Fruit fly (Drosophila melanogaster) whole organism, embryonic: ENCODE results near the gene CG44261.

ENCODE experiments used
- B-H2 ChIP-seq: fragments of 200-800 bp; sonication (Bioruptor generic); optimal IDR thresholded peaks from 2 replicates; lab custom pipeline; 2018; ENCODE audit warnings: missing biosample characterization, mild to moderate bottlenecking, missing genetic modification characterization
- BEAF-32 ChIP-seq: fragments of 200-800 bp; sonication (Bioruptor generic); optimal IDR thresholded peaks from 3 replicates; lab custom pipeline; 2017; ENCODE audit warnings: missing biosample characterization, missing genetic modification characterization, mild to moderate bottlenecking, moderate library complexity, missing genetic modification reagents
- BtbVII ChIP-seq: fragments of 200-800 bp; sonication (Bioruptor generic); optimal IDR thresholded peaks from 3 replicates; lab custom pipeline; 2017; ENCODE audit warnings: missing biosample characterization, mild to moderate bottlenecking, missing genetic modification characterization
- CG10321 ChIP-seq: fragments of 200-800 bp; sonication (Bioruptor generic); IDR thresholded peaks from 2 replicates; pipeline ENCODE4 v1.3.6; 2022; ENCODE audit warnings: missing biosample characterization, missing genetic modification characterization
- CG10979 ChIP-seq: fragments of 200-800 bp; sonication (Bioruptor generic); optimal IDR thresholded peaks from 2 replicates; lab custom pipeline; 2018; ENCODE audit warnings: missing biosample characterization, mild to moderate bottlenecking, missing genetic modification characterization, moderate library complexity
- CG11398 ChIP-seq: fragments of 200-800 bp; sonication (Bioruptor generic); optimal IDR thresholded peaks from 2 replicates; lab custom pipeline; 2016; ENCODE audit warnings: missing biosample characterization, missing genetic modification characterization
- CG12219 ChIP-seq: fragments of 200-800 bp; sonication (Bioruptor generic); optimal IDR thresholded peaks from 3 replicates; lab custom pipeline; 2018; ENCODE audit warnings: missing biosample characterization, mild to moderate bottlenecking, missing genetic modification characterization
- CG12942 ChIP-seq: fragments of 200-800 bp; sonication (Bioruptor generic); optimal IDR thresholded peaks from 3 replicates; lab custom pipeline; 2016; ENCODE audit warnings: missing biosample characterization, missing genetic modification characterization
- CG13894 ChIP-seq: fragments of 200-800 bp; sonication (Bioruptor generic); optimal IDR thresholded peaks from 3 replicates; lab custom pipeline; 2018; ENCODE audit warnings: missing biosample characterization, mild to moderate bottlenecking, missing genetic modification characterization, moderate library complexity
- CG15601 ChIP-seq: fragments of 200-800 bp; sonication (Bioruptor generic); optimal IDR thresholded peaks from 3 replicates; lab custom pipeline; 2019; ENCODE audit warnings: missing biosample characterization, mild to moderate bottlenecking, missing genetic modification characterization, moderate library complexity
- CG17359 ChIP-seq: fragments of 200-800 bp; sonication (Bioruptor generic); optimal IDR thresholded peaks from 3 replicates; lab custom pipeline; 2018; ENCODE audit warnings: missing biosample characterization, mild to moderate bottlenecking, missing genetic modification characterization, moderate library complexity
- CG30020 ChIP-seq: fragments of 200-800 bp; optimal IDR thresholded peaks from 2 replicates; lab custom pipeline; 2019; ENCODE audit warnings: missing biosample characterization, mild to moderate bottlenecking, missing genetic modification characterization, moderate library complexity
- CG31365 ChIP-seq: fragments of 200-800 bp; sonication (Bioruptor generic); optimal IDR thresholded peaks from 2 replicates; lab custom pipeline; 2018; ENCODE audit warnings: missing biosample characterization, mild to moderate bottlenecking, missing genetic modification characterization
- CG3995 ChIP-seq: fragments of 200-800 bp; sonication (Bioruptor generic); optimal IDR thresholded peaks from 3 replicates; lab custom pipeline; 2016; ENCODE audit warnings: missing biosample characterization, missing genetic modification characterization
- CG4360 ChIP-seq: fragments of 200-800 bp; sonication (Bioruptor generic); IDR thresholded peaks from 2 replicates; pipeline ENCODE4 v1.3.6; 2022; ENCODE audit warnings: missing biosample characterization, missing genetic modification characterization
- CG4730 ChIP-seq: fragments of 200-800 bp; sonication (Bioruptor generic); IDR thresholded peaks from 2 replicates; pipeline ENCODE4 v1.3.6; 2022; ENCODE audit warnings: missing biosample characterization, missing genetic modification characterization
- CG7357 ChIP-seq: fragments of 200-800 bp; sonication (Bioruptor generic); IDR thresholded peaks from 3 replicates; pipeline ENCODE4 v1.3.6; 2022; ENCODE audit warnings: missing biosample characterization, missing genetic modification characterization
- CG7839 ChIP-seq: fragments of 200-800 bp; sonication (Bioruptor generic); optimal IDR thresholded peaks from 3 replicates; lab custom pipeline; 2018; ENCODE audit warnings: missing biosample characterization, mild to moderate bottlenecking, missing genetic modification characterization, moderate library complexity
- CG8388 ChIP-seq: fragments of 200-800 bp; sonication (Bioruptor generic); optimal IDR thresholded peaks from 2 replicates; lab custom pipeline; 2019; ENCODE audit warnings: missing biosample characterization, mild to moderate bottlenecking, missing genetic modification characterization, moderate library complexity
- CG9215 ChIP-seq: fragments of 200-800 bp; sonication (Bioruptor generic); IDR thresholded peaks from 2 replicates; pipeline ENCODE4 v1.3.6; 2022; ENCODE audit warnings: missing biosample characterization, missing genetic modification characterization
- CG9609 ChIP-seq: fragments of 200-800 bp; sonication (Bioruptor generic); optimal IDR thresholded peaks from 3 replicates; lab custom pipeline; 2016; ENCODE audit warnings: missing biosample characterization, missing genetic modification characterization
- CG9797 ChIP-seq: fragments of 200-800 bp; sonication (Bioruptor generic); optimal IDR thresholded peaks from 3 replicates; lab custom pipeline; 2018; ENCODE audit warnings: missing biosample characterization, mild to moderate bottlenecking, missing genetic modification characterization
- D19A ChIP-seq: fragments of 200-800 bp; optimal IDR thresholded peaks from 3 replicates; lab custom pipeline; 2019; ENCODE audit warnings: missing biosample characterization, mild to moderate bottlenecking, missing genetic modification characterization, moderate library complexity
- Drgx ChIP-seq: fragments of 200-800 bp; sonication (Bioruptor generic); IDR thresholded peaks from 2 replicates; pipeline ENCODE4 v1.3.6; 2022; ENCODE audit warnings: missing biosample characterization, missing genetic modification characterization
- Fer1 ChIP-seq: fragments of 200-800 bp; sonication (Bioruptor generic); optimal IDR thresholded peaks from 2 replicates; lab custom pipeline; 2017; ENCODE audit warnings: missing biosample characterization, mild to moderate bottlenecking, missing genetic modification characterization
- HmgD ChIP-seq: fragments of 200-800 bp; sonication (Bioruptor generic); optimal IDR thresholded peaks from 3 replicates; lab custom pipeline; 2016; ENCODE audit warnings: missing biosample characterization, missing genetic modification characterization
- Hsf ChIP-seq: fragments of 200-800 bp; sonication (Bioruptor generic); optimal IDR thresholded peaks from 3 replicates; lab custom pipeline; 2016; ENCODE audit warnings: missing biosample characterization, missing genetic modification characterization
- Ravus ChIP-seq: fragments of 200-800 bp; sonication (Bioruptor generic); IDR thresholded peaks from 2 replicates; pipeline ENCODE4 v1.3.6; 2022; ENCODE audit warnings: missing biosample characterization, missing genetic modification characterization
- Spps ChIP-seq: fragments of 200-800 bp; sonication (Bioruptor generic); optimal IDR thresholded peaks from 2 replicates; lab custom pipeline; 2018; ENCODE audit warnings: missing biosample characterization, mild to moderate bottlenecking, missing genetic modification characterization
- TFAM ChIP-seq: fragments of 200-800 bp; sonication (Bioruptor generic); optimal IDR thresholded peaks from 2 replicates; lab custom pipeline; 2017; ENCODE audit warnings: missing biosample characterization, missing genetic modification characterization, inconsistent platforms
- al ChIP-seq: fragments of 200-800 bp; sonication (Bioruptor generic); IDR thresholded peaks from 2 replicates; pipeline ENCODE4 v1.3.6; 2022; ENCODE audit warnings: missing biosample characterization, missing genetic modification characterization
- bigmax ChIP-seq: fragments of 200-800 bp; sonication (Bioruptor generic); optimal IDR thresholded peaks from 2 replicates; lab custom pipeline; 2018; ENCODE audit warnings: missing biosample characterization, mild to moderate bottlenecking, missing genetic modification characterization
- bowl ChIP-seq: fragments of 200-800 bp; sonication (Bioruptor generic); IDR thresholded peaks from 2 replicates; pipeline ENCODE4 v1.3.6; 2022; ENCODE audit warnings: missing biosample characterization, missing genetic modification characterization
- corto ChIP-seq: fragments of 200-800 bp; sonication (Bioruptor generic); optimal IDR thresholded peaks from 2 replicates; lab custom pipeline; 2016; ENCODE audit warnings: missing biosample characterization, mild to moderate bottlenecking, missing genetic modification characterization, moderate library complexity
- cwo ChIP-seq: fragments of 200-800 bp; sonication (Bioruptor generic); optimal IDR thresholded peaks from 3 replicates; lab custom pipeline; 2017; ENCODE audit warnings: missing biosample characterization, missing genetic modification characterization, mild to moderate bottlenecking, moderate library complexity, missing genetic modification reagents
- disco-r ChIP-seq: fragments of 200-800 bp; sonication (Bioruptor generic); optimal IDR thresholded peaks from 2 replicates; lab custom pipeline; 2016; ENCODE audit warnings: missing biosample characterization, missing genetic modification characterization
- dysf ChIP-seq: fragments of 200-800 bp; sonication (Bioruptor generic); IDR thresholded peaks from 3 replicates; pipeline ENCODE4 v1.3.6; 2022; ENCODE audit warnings: missing biosample characterization, missing genetic modification characterization
- emc ChIP-seq: fragments of 200-800 bp; sonication (Bioruptor generic); optimal IDR thresholded peaks from 2 replicates; lab custom pipeline; 2016; ENCODE audit warnings: missing biosample characterization, missing genetic modification characterization
- eve ChIP-seq, 2 experiments: fragments of >200 bp; optimal IDR thresholded peaks; 2 replicates each; lab custom pipeline; 2017; ENCODE audit warnings: missing biosample characterization in 2 of 2, missing genetic modification characterization in 2 of 2
- fd102C ChIP-seq: fragments of 200-800 bp; sonication (Bioruptor generic); optimal IDR thresholded peaks from 2 replicates; lab custom pipeline; 2018; ENCODE audit warnings: missing biosample characterization, mild to moderate bottlenecking, missing genetic modification characterization, moderate library complexity
- grau ChIP-seq: fragments of 200-800 bp; optimal IDR thresholded peaks from 3 replicates; lab custom pipeline; 2019; ENCODE audit warnings: missing biosample characterization, mild to moderate bottlenecking, missing genetic modification characterization, moderate library complexity
- gro ChIP-seq: fragments of 200-800 bp; sonication (Bioruptor generic); optimal IDR thresholded peaks from 2 replicates; lab custom pipeline; 2016; ENCODE audit warnings: missing biosample characterization, missing genetic modification characterization
- hbn ChIP-seq: fragments of 200-800 bp; sonication (Bioruptor generic); IDR thresholded peaks from 2 replicates; pipeline ENCODE4 v1.3.6; 2022; ENCODE audit warnings: missing biosample characterization, missing genetic modification characterization; ENCODE audit not compliant: partially characterized antibody
- lmd ChIP-seq: fragments of 200-800 bp; sonication (Bioruptor generic); IDR thresholded peaks from 2 replicates; pipeline ENCODE4 v1.3.6; 2022; ENCODE audit warnings: missing biosample characterization, missing genetic modification characterization
- prd ChIP-seq, 3 experiments: fragments of >200 bp in 2 of 3; fragments of 200-800 bp in 1 of 3; sonication (Bioruptor generic) in 1 of 3; optimal IDR thresholded peaks in 2 of 3; IDR thresholded peaks in 1 of 3; 2 replicates in 2 of 3; 3 replicates in 1 of 3; pipeline versions ENCODE4 v1.3.6 to Lab custom; 2017 to 2022; ENCODE audit warnings: missing biosample characterization in 1 of 3, missing genetic modification characterization in 1 of 3
- pum ChIP-seq: fragments of 200-800 bp; sonication (Bioruptor generic); optimal IDR thresholded peaks from 2 replicates; lab custom pipeline; 2016; ENCODE audit warnings: missing biosample characterization, missing genetic modification characterization
- ranshi ChIP-seq: fragments of 200-800 bp; sonication (Bioruptor generic); IDR thresholded peaks from 2 replicates; pipeline ENCODE4 v1.3.6; 2022; ENCODE audit warnings: missing biosample characterization, missing genetic modification characterization
- twi ChIP-seq: fragments of 200-800 bp; optimal IDR thresholded peaks from 2 replicates; lab custom pipeline; 2019; ENCODE audit warnings: missing biosample characterization, mild to moderate bottlenecking, missing genetic modification characterization, moderate library complexity
- tx ChIP-seq: fragments of 200-800 bp; sonication (Bioruptor generic); optimal IDR thresholded peaks from 2 replicates; lab custom pipeline; 2016; ENCODE audit warnings: missing biosample characterization, missing genetic modification characterization

Gene CG44261

DNA sequence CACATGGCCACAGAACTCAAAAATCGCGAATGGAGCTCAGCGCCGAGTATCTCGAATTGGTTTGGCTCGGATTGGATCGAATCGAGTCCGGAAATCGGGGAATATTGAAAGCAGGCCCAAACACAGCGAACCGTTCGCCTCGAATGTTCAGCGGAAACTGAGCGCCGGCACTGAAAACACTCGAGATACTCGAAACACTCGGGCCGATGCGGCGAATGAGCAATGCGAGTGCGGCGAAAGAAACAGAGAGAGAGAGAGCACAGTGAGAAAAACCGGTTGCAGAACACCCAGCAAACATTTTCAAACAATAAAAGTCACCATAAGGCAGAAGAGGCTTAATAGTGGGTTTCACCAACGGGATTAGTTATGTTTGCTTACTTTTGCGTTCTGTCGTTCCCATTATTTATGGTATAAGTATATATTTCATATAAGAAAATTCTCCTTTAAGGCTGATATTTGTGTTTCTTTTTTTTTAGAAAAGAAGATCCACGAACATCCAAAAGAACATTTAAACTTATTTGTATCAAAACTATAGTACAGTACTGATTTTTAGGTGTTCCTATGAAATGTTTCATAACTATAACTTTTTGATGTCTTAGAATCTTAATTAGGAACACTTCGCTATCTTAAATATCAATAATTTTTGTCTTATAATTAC lies 13.5 kb downstream of the CG44261 start, which contains the start of gene FER (continued):
- TF ChIP-seq TFAM (GFP tag; lab: Kevin White, UChicago) (no peak), Hsf (GFP tag; lab: Kevin White, UChicago) (no peak), CG9797 (no peak), BtbVII (GFP tag; lab: Kevin White, UChicago) (peak; percentile 69), CG12219 (GFP tag; lab: Kevin White, UChicago) (peak; percentile 55), CG13894 (tag; lab: Kevin White, UChicago) (peak; percentile 80), CG7839 (peak; percentile 36), CG30020 (tag; lab: Kevin White, UChicago) (no peak), corto (GFP tag; lab: Kevin White, UChicago) (no peak), BEAF-32 (no peak), eve (GFP tag; optimal IDR thresholded peaks at IDR 0.05; lab: Kevin White, UChicago) (no peak), dysf (GFP tag; lab: Robert Waterston, UW) (peak; percentile 20; the same call in 1 of the 3 replicates), fd102C (no peak), Drgx (GFP tag; lab: Robert Waterston, UW) (peak; percentile 35; the same call in 1 of the 2 replicates), CG4360 (GFP tag; lab: Robert Waterston, UW) (no peak; the same call in 1 of the 2 replicates), Spps (tag; lab: Kevin White, UChicago) (no peak), bowl (GFP tag; lab: Robert Waterston, UW) (0 out of 2 replicates have a peak, but pooled peaks have one; percentile 22), grau (tag; lab: Kevin White, UChicago) (peak; percentile 11), CG10321 (GFP tag; lab: Robert Waterston, UW) (no peak), tx (no peak), CG11398 (GFP tag; lab: Kevin White, UChicago) (peak; percentile 15), D19A (tag; lab: Kevin White, UChicago) (no peak), al (GFP tag; lab: Robert Waterston, UW) (no peak), gro (peak; percentile 80), ranshi (GFP tag; lab: Robert Waterston, UW) (peak; percentile 8; the same call in 1 of the 2 replicates), cwo (peak; percentile 9), disco-r (no peak), prd (optimal IDR thresholded peaks at IDR 0.05; lab: Kevin White, UChicago) (no peak), prd (GFP tag; IDR thresholded peaks at IDR 0.05; lab: Robert Waterston, UW) (0 out of 3 replicates have a peak, but pooled peaks have one; percentile 29), B-H2 (peak; percentile 43), CG9609 (no peak), CG8388 (GFP tag; lab: Kevin White, UChicago) (peak; percentile 29), Fer1 (GFP tag; lab: Kevin White, UChicago) (peak; percentile 69), bigmax (GFP tag; lab: Kevin White, UChicago) (no peak), lmd (GFP tag; lab: Robert Waterston, UW) (no peak; the same call in 1 of the 2 replicates), CG31365 (peak; percentile 14), CG4730 (GFP tag; lab: Robert Waterston, UW) (no peak), CG15601 (tag; lab: Kevin White, UChicago) (peak; percentile 5), emc (GFP tag; lab: Kevin White, UChicago) (no peak), pum (no peak), CG10979 (tag; lab: Kevin White, UChicago) (peak; percentile 31), CG9215 (GFP tag; lab: Robert Waterston, UW) (no peak), CG3995 (GFP tag; lab: Kevin White, UChicago) (peak; percentile 1), CG12942 (GFP tag; lab: Kevin White, UChicago) (no peak), HmgD (GFP tag; lab: Kevin White, UChicago) (peak; percentile 69), hbn (GFP tag; lab: Robert Waterston, UW) (0 out of 2 replicates have a peak, but pooled peaks have one; percentile 15), twi (tag; lab: Kevin White, UChicago) (no peak), CG17359 (peak; percentile 32), CG7357 (no peak), Ravus (GFP tag; lab: Robert Waterston, UW) (peak; percentile 38; the same call in 1 of the 2 replicates)
